Fruit fly (Drosophila melanogaster): Measurements from ENCODE around the gene mRpS6.

mRpS6 gene

dm6 chr3L:4403180-4403769, 38.9 kb downstream of the mRpS6 start, which contains the start of gene Syx17 (continued):
- peak; percentile 91 for TF ChIP-seq pzg (GFP tag; optimal IDR thresholded peaks at IDR 0.05)
- peak; percentile 74 for TF ChIP-seq CG12659 (GFP tag; optimal IDR thresholded peaks at IDR 0.05)
- TF ChIP-seq CG7963 (GFP tag; IDR thresholded peaks at IDR 0.05; ENCODE audit: partially characterized antibody): peak; percentile 84
- TF ChIP-seq CG32772 (GFP tag; IDR thresholded peaks at IDR 0.05): no peak
- no peak for TF ChIP-seq schlank (tag; optimal IDR thresholded peaks at IDR 0.05)
- peak; percentile 40; the same call in 2 of the 3 replicates for TF ChIP-seq Aef1 (GFP tag; IDR thresholded peaks at IDR 0.05)
- peak; percentile 68 for TF ChIP-seq gcm (GFP tag; optimal IDR thresholded peaks at IDR 0.05)
- peak; percentile 60 for TF ChIP-seq grau (tag; optimal IDR thresholded peaks at IDR 0.05)
- peak; percentile 49 for TF ChIP-seq PHDP (tag; optimal IDR thresholded peaks at IDR 0.05)
- peak; percentile 10 for TF ChIP-seq CG11398 (GFP tag; optimal IDR thresholded peaks at IDR 0.05)
- TF ChIP-seq CG17186 (GFP tag; optimal IDR thresholded peaks at IDR 0.05): peak; percentile 97
- no peak for TF ChIP-seq odd (GFP tag; optimal IDR thresholded peaks at IDR 0.05)
- peak; percentile 23 for TF ChIP-seq trh (GFP tag; optimal IDR thresholded peaks at IDR 0.05)
- TF ChIP-seq Sox100B (GFP tag; optimal IDR thresholded peaks at IDR 0.05): peak; percentile 34
- TF ChIP-seq Drgx (GFP tag; IDR thresholded peaks at IDR 0.05): peak; percentile 70
- TF ChIP-seq lola (GFP tag; optimal IDR thresholded peaks at IDR 0.05): peak in 1 of 3 experiments; percentile 33
- peak; percentile 61 for TF ChIP-seq CG12391 (tag; optimal IDR thresholded peaks at IDR 0.05)
- peak; percentile 11 for TF ChIP-seq run (tag; optimal IDR thresholded peaks at IDR 0.05)
- TF ChIP-seq CG10267 (tag; optimal IDR thresholded peaks at IDR 0.05): peak; percentile 67
- TF ChIP-seq CG31441 (GFP tag; IDR thresholded peaks at IDR 0.05): peak; percentile 72
- TF ChIP-seq seq (GFP tag; IDR thresholded peaks at IDR 0.05): no peak
- TF ChIP-seq Taf1 (GFP tag; IDR thresholded peaks at IDR 0.05): no peak
- TF ChIP-seq tup (GFP tag; optimal IDR thresholded peaks at IDR 0.05): peak; percentile 21
- peak; percentile 65 for TF ChIP-seq NC2β (GFP tag; optimal IDR thresholded peaks at IDR 0.05)
- peak; percentile 60 for TF ChIP-seq HLH54F (GFP tag; optimal IDR thresholded peaks at IDR 0.05)
- TF ChIP-seq Nf-YB (GFP tag; optimal IDR thresholded peaks at IDR 0.05): peak; percentile 36
- TF ChIP-seq Optix (GFP tag; IDR thresholded peaks at IDR 0.05): no peak
- peak; percentile 96 for TF ChIP-seq Ets65A (GFP tag)
- peak; percentile 63; the same call in 2 of the 3 replicates for TF ChIP-seq CG11456 (GFP tag; IDR thresholded peaks at IDR 0.05)
- peak; percentile 48 for TF ChIP-seq Lhr (GFP tag; optimal IDR thresholded peaks at IDR 0.05)
- TF ChIP-seq CG32532 (GFP tag; IDR thresholded peaks at IDR 0.05): peak; percentile 70
- peak; percentile 19; the same call in 1 of the 2 replicates for TF ChIP-seq CG6689 (GFP tag; IDR thresholded peaks at IDR 0.05)
- TF ChIP-seq tap (tag; optimal IDR thresholded peaks at IDR 0.05): peak; percentile 27
- no peak for TF ChIP-seq HLHmδ (GFP tag; optimal IDR thresholded peaks at IDR 0.05)
- no peak for TF ChIP-seq CG8359 (GFP tag; optimal IDR thresholded peaks at IDR 0.05; ENCODE audit: borderline replicate concordance)
- peak; percentile 22 for TF ChIP-seq CG3995 (GFP tag; optimal IDR thresholded peaks at IDR 0.05)
- no peak for TF ChIP-seq Hr39 (optimal IDR thresholded peaks at IDR 0.05)
- TF ChIP-seq btn (GFP tag; optimal IDR thresholded peaks at IDR 0.05): no peak
- peak; percentile 35 for TF ChIP-seq Atf-2 (GFP tag; optimal IDR thresholded peaks at IDR 0.05)
- peak; percentile 48 for TF ChIP-seq Mes4 (GFP tag; optimal IDR thresholded peaks at IDR 0.05)
- peak; percentile 83 for TF ChIP-seq CG9932 (GFP tag; IDR thresholded peaks at IDR 0.05)
- TF ChIP-seq dysf (GFP tag; IDR thresholded peaks at IDR 0.05): peak; percentile 45; the same call in 2 of the 3 replicates
- no peak for TF ChIP-seq stc (GFP tag; IDR thresholded peaks at IDR 0.05)
- TF ChIP-seq CG2678 (tag; optimal IDR thresholded peaks at IDR 0.05): peak; percentile 59
- no peak for TF ChIP-seq CG10431 (GFP tag; optimal IDR thresholded peaks at IDR 0.05)
- TF ChIP-seq CG11085 (GFP tag; IDR thresholded peaks at IDR 0.05): 0 out of 2 replicates have a peak, but pooled peaks have one; percentile 32
- peak; percentile 62 for TF ChIP-seq CG17802 (tag; optimal IDR thresholded peaks at IDR 0.05)
- TF ChIP-seq HmgD (GFP tag; optimal IDR thresholded peaks at IDR 0.05): peak; percentile 41
- TF ChIP-seq CG3163 (GFP tag; optimal IDR thresholded peaks at IDR 0.05): peak; percentile 48
- TF ChIP-seq CG7745 (tag; optimal IDR thresholded peaks at IDR 0.05): no peak
